Fruit fly (Drosophila melanogaster) whole organism, larva: ENCODE results near the gene CG7606.

Experiments
- noc ChIP-seq: fragments of 200-800 bp; sonication (Bioruptor generic); optimal IDR thresholded peaks from 3 replicates; lab custom pipeline; 2019; ENCODE audit warnings: missing biosample characterization, mild to moderate bottlenecking, missing genetic modification characterization, moderate library complexity

The CG7606 gene

dm6 chr3R:17596236-17596635 lies at the start of gene CG7606:
Gene CG7606 (plus strand): TSS chr3R:17596536.
- no peak for TF ChIP-seq noc (tag; lab: Kevin White, UChicago)

dm6 chr3R:17549985-17550384 lies 46.4 kb upstream of the CG7606 start:
- no peak for TF ChIP-seq noc (tag; lab: Kevin White, UChicago)

- TF ChIP-seq noc (tag; lab: Kevin White, UChicago), result no peak
Measured at dm6 chr3R:17550827-17551468, 45.4 kb upstream of the CG7606 start.

dm6 chr3R:17557487-17557886 lies 38.8 kb upstream of the CG7606 start:
- TF ChIP-seq noc (tag; lab: Kevin White, UChicago), result no peak

- no peak for TF ChIP-seq noc (tag; lab: Kevin White, UChicago)
Measured at dm6 chr3R:17558630-17559029, 37.7 kb upstream of the CG7606 start, which contains the start of gene Hmx. Gene Hmx (plus strand): TSS chr3R:17558930.

- no peak for TF ChIP-seq noc (tag; lab: Kevin White, UChicago)
Measured at dm6 chr3R:17561175-17561574, 35.2 kb upstream of the CG7606 start.

dm6 chr3R:17564837-17565236 lies 31.5 kb upstream of the CG7606 start:
- TF ChIP-seq noc (tag; lab: Kevin White, UChicago), result no peak

- no peak for TF ChIP-seq noc (tag; lab: Kevin White, UChicago)
Measured at dm6 chr3R:17566619-17567489, 29.5 kb upstream of the CG7606 start.

dm6 chr3R:17583658-17584460 lies 12.5 kb upstream of the CG7606 start:
- TF ChIP-seq noc (tag; lab: Kevin White, UChicago), result no peak

- TF ChIP-seq noc (tag; lab: Kevin White, UChicago), result no peak
Measured at dm6 chr3R:17588805-17589204, 7.5 kb upstream of the CG7606 start.

- no peak for TF ChIP-seq noc (tag; lab: Kevin White, UChicago)
Measured at dm6 chr3R:17591831-17592230, 4.5 kb upstream of the CG7606 start.

- no peak for TF ChIP-seq noc (tag; lab: Kevin White, UChicago)
Measured at dm6 chr3R:17593470-17593869, 2.9 kb upstream of the CG7606 start.

- no peak for TF ChIP-seq noc (tag; lab: Kevin White, UChicago)
Measured at dm6 chr3R:17594086-17594485, 2.2 kb upstream of the CG7606 start, which contains the start of gene Sgs5bis. Gene Sgs5bis (plus strand): TSS chr3R:17594386.

dm6 chr3R:17595084-17595483 lies 1.3 kb upstream of the CG7606 start, which contains the start of gene Sgs5:
Gene Sgs5 (plus strand): TSS chr3R:17595362.
- TF ChIP-seq noc (tag; lab: Kevin White, UChicago), result no peak

dm6 chr3R:17599695-17600094 lies 3.4 kb downstream of the CG7606 start:
- no peak for TF ChIP-seq noc (tag; lab: Kevin White, UChicago)

- no peak for TF ChIP-seq noc (tag; lab: Kevin White, UChicago)
Measured at dm6 chr3R:17601866-17602265, 5.5 kb downstream of the CG7606 start.
